Fruit fly (Drosophila melanogaster): ENCODE results near the gene CG3817.

CG3817 gene

dm6 chr3R:14903837-14904431, 5.4 kb downstream of the CG3817 start, which contains the start of gene VhaPPA1-1 (continued):
- TF ChIP-seq amos (GFP tag; IDR thresholded peaks at IDR 0.05; ENCODE audit: partially characterized antibody) (peak; percentile 40; the same call in 1 of the 2 replicates), Aef1 (GFP tag; IDR thresholded peaks at IDR 0.05) (no peak), CG8924 (tag; optimal IDR thresholded peaks at IDR 0.05) (peak; percentile 17), CG2678 (tag; optimal IDR thresholded peaks at IDR 0.05) (peak; percentile 49), CG13624 (GFP tag; optimal IDR thresholded peaks at IDR 0.05) (peak; percentile 62), trem (tag; optimal IDR thresholded peaks at IDR 0.05) (peak; percentile 71), CG9817 (tag; optimal IDR thresholded peaks at IDR 0.05) (peak; percentile 16), Vsx1 (GFP tag; optimal IDR thresholded peaks at IDR 0.05) (no peak), NK7.1 (GFP tag; optimal IDR thresholded peaks at IDR 0.05) (peak; percentile 9), CG2202 (tag; optimal IDR thresholded peaks at IDR 0.05) (peak; percentile 2), gfzf (GFP tag; optimal IDR thresholded peaks at IDR 0.05) (peak; percentile 51), ash1 (GFP tag; optimal IDR thresholded peaks at IDR 0.05) (no peak), CoRest (tag; optimal IDR thresholded peaks at IDR 0.05) (peak; percentile 57), crp (GFP tag; optimal IDR thresholded peaks at IDR 0.05) (peak in 1 of 2 experiments; percentile 69), CG6175 (GFP tag; IDR thresholded peaks at IDR 0.05) (no peak), CG42726 (GFP tag; IDR thresholded peaks at IDR 0.05; ENCODE audit: partially characterized antibody) (no peak), Med (GFP tag) (peak; percentile 77), CG30020 (tag; optimal IDR thresholded peaks at IDR 0.05) (peak; percentile 65), CG6689 (GFP tag; IDR thresholded peaks at IDR 0.05) (peak; percentile 29; the same call in 1 of the 2 replicates), mam (GFP tag; optimal IDR thresholded peaks at IDR 0.05) (peak; percentile 18), fu2 (GFP tag; optimal IDR thresholded peaks at IDR 0.05) (no peak), CG2875 (GFP tag; optimal IDR thresholded peaks at IDR 0.05) (no peak), MESR4 (GFP tag; optimal IDR thresholded peaks at IDR 0.05) (peak; percentile 96), CG9932 (GFP tag; IDR thresholded peaks at IDR 0.05) (no peak), CG32772 (GFP tag; IDR thresholded peaks at IDR 0.05) (no peak), ewg (GFP tag; optimal IDR thresholded peaks at IDR 0.05) (no peak), CG17359 (tag; optimal IDR thresholded peaks at IDR 0.05) (no peak), YL-1 (GFP tag; optimal IDR thresholded peaks at IDR 0.05) (peak; percentile 88), grau (tag; optimal IDR thresholded peaks at IDR 0.05) (peak; percentile 16), dpn (GFP tag; optimal IDR thresholded peaks at IDR 0.05) (peak in 1 of 2 experiments; percentile 30), HmgD (GFP tag; optimal IDR thresholded peaks at IDR 0.05) (peak; percentile 83), Ets65A (GFP tag) (peak; percentile 63), CG31441 (GFP tag; IDR thresholded peaks at IDR 0.05) (0 out of 2 replicates have a peak, but pooled peaks have one; percentile 45), pho (GFP tag; optimal IDR thresholded peaks at IDR 0.05) (no peak), Ssrp (tag; optimal IDR thresholded peaks at IDR 0.05) (peak; percentile 10), Ptx1 (GFP tag; IDR thresholded peaks at IDR 0.05) (no peak), dmrt11E (tag; optimal IDR thresholded peaks at IDR 0.05) (peak; percentile 27), Xbp1 (GFP tag; optimal IDR thresholded peaks at IDR 0.05) (peak; percentile 37), ara (GFP tag; IDR thresholded peaks at IDR 0.05) (no peak), CG3163 (GFP tag; optimal IDR thresholded peaks at IDR 0.05) (no peak), org-1 (GFP tag; optimal IDR thresholded peaks at IDR 0.05) (no peak), B-H1 (GFP tag; IDR thresholded peaks at IDR 0.05) (no peak), stc (GFP tag; IDR thresholded peaks at IDR 0.05) (no peak), CG9727 (GFP tag; optimal IDR thresholded peaks at IDR 0.05) (peak; percentile 32), ham (GFP tag; IDR thresholded peaks at IDR 0.05) (no peak), ssp (GFP tag; IDR thresholded peaks at IDR 0.05) (no peak), tio (GFP tag; optimal IDR thresholded peaks at IDR 0.05) (no peak), Tbp (GFP tag; optimal IDR thresholded peaks at IDR 0.05) (peak; percentile 51), CG5180 (GFP tag; optimal IDR thresholded peaks at IDR 0.05) (no peak), CG15514 (GFP tag; optimal IDR thresholded peaks at IDR 0.05) (peak; percentile 55)
